Fruit fly (Drosophila melanogaster) whole organism, wandering third instar larva: ENCODE results near the gene Dsk.

ENCODE experiments used
- Abd-B ChIP-seq: fragments of >200 bp; optimal IDR thresholded peaks from 2 replicates; lab custom pipeline; 2017; ENCODE audit warnings: missing biosample characterization, missing genetic modification characterization
- CG32264 ChIP-seq: fragments of 200-800 bp; sonication (Bioruptor generic); optimal IDR thresholded peaks from 2 replicates; lab custom pipeline; 2016; ENCODE audit warnings: missing biosample characterization, missing genetic modification characterization
- CG9705 ChIP-seq: fragments of 200-800 bp; sonication (Bioruptor generic); optimal IDR thresholded peaks from 2 replicates; lab custom pipeline; 2018; ENCODE audit warnings: missing biosample characterization, mild to moderate bottlenecking, missing genetic modification characterization
- CrebA ChIP-seq: fragments of 200-800 bp; sonication (Bioruptor generic); optimal IDR thresholded peaks from 2 replicates; lab custom pipeline; 2016; ENCODE audit warnings: missing biosample characterization, mild to moderate bottlenecking, missing genetic modification characterization, borderline replicate concordance
- Dfd ChIP-seq: fragments of >200 bp; optimal IDR thresholded peaks from 2 replicates; lab custom pipeline; 2017; ENCODE audit warnings: missing biosample characterization, missing genetic modification characterization
- Dif ChIP-seq: fragments of 200-275, 200-300 bp; sonication (Bioruptor generic); optimal IDR thresholded peaks from 2 replicates; lab custom pipeline; 2018; ENCODE audit warnings: missing biosample characterization, missing genetic modification characterization; ENCODE audit not compliant: partially characterized antibody
- GATAd ChIP-seq: sonication (Bioruptor generic); optimal IDR thresholded peaks from 2 replicates; lab custom pipeline; 2016; ENCODE audit warnings: missing biosample characterization, missing genetic modification characterization
- HLH106 ChIP-seq: fragments of 200-800 bp; optimal IDR thresholded peaks from 3 replicates; lab custom pipeline; 2019; ENCODE audit warnings: missing biosample characterization, mild to moderate bottlenecking, missing genetic modification characterization, moderate library complexity
- Hnf4 ChIP-seq: fragments of 200-800 bp; sonication (Bioruptor generic); optimal IDR thresholded peaks from 2 replicates; lab custom pipeline; 2016; ENCODE audit warnings: missing biosample characterization, mild to moderate bottlenecking, missing genetic modification characterization
- Hr78 ChIP-seq: fragments of >200 bp; optimal IDR thresholded peaks from 2 replicates; lab custom pipeline; 2017; ENCODE audit warnings: missing biosample characterization, missing genetic modification characterization
- Hr83 ChIP-seq: fragments of 200-300 bp; sonication (Bioruptor generic); optimal IDR thresholded peaks from 2 replicates; lab custom pipeline; 2016; ENCODE audit warnings: missing biosample characterization, mild to moderate bottlenecking, missing genetic modification characterization, moderate library complexity; ENCODE audit not compliant: poor library complexity, severe bottlenecking
- Jra ChIP-seq: sonication (Bioruptor generic); optimal IDR thresholded peaks from 2 replicates; lab custom pipeline; 2016; ENCODE audit warnings: missing biosample characterization, missing genetic modification characterization
- Mio ChIP-seq: sonication (Bioruptor generic); optimal IDR thresholded peaks from 2 replicates; lab custom pipeline; 2016; ENCODE audit warnings: missing biosample characterization, missing genetic modification characterization
- Myc ChIP-seq: fragments of >200 bp; optimal IDR thresholded peaks from 2 replicates; lab custom pipeline; 2017
- N ChIP-seq: fragments of >200 bp; optimal IDR thresholded peaks from 2 replicates; lab custom pipeline; 2018; ENCODE audit warnings: missing biosample characterization, missing external identifiers, missing genetic modification characterization
- OdsH ChIP-seq: fragments of 200-800 bp; sonication (Bioruptor generic); optimal IDR thresholded peaks from 2 replicates; lab custom pipeline; 2016; ENCODE audit warnings: missing biosample characterization, mild to moderate bottlenecking, missing genetic modification characterization
- Rel ChIP-seq, 2 experiments: fragments of 200-800 bp; sonication (Bioruptor generic) in 1 of 2; optimal IDR thresholded peaks; 2 replicates in 1 of 2; 3 replicates in 1 of 2; lab custom pipeline; 2016 to 2019; ENCODE audit warnings: mild to moderate bottlenecking in 2 of 2, missing biosample characterization in 2 of 2, missing genetic modification characterization in 2 of 2, moderate library complexity in 1 of 2
- Sp1 ChIP-seq: fragments of 200-800 bp; sonication (Bioruptor generic); optimal IDR thresholded peaks from 3 replicates; lab custom pipeline; 2019; ENCODE audit warnings: missing biosample characterization, mild to moderate bottlenecking, missing genetic modification characterization, moderate library complexity
- Vsx2 ChIP-seq: fragments of 200-300, 225-300 bp; sonication (Bioruptor generic); optimal IDR thresholded peaks from 2 replicates; lab custom pipeline; 2018; ENCODE audit warnings: missing biosample characterization, missing genetic modification characterization; ENCODE audit not compliant: partially characterized antibody
- br ChIP-seq: fragments of 200-800 bp; sonication (Bioruptor generic); optimal IDR thresholded peaks from 2 replicates; lab custom pipeline; 2016; ENCODE audit warnings: missing biosample characterization, missing genetic modification characterization
- brk ChIP-seq: fragments of 200-800 bp; sonication (Bioruptor generic); optimal IDR thresholded peaks from 2 replicates; lab custom pipeline; 2016; ENCODE audit warnings: missing biosample characterization, mild to moderate bottlenecking, missing genetic modification characterization
- dl ChIP-seq, 2 experiments: fragments of 175-275, 200-275 bp in 1 of 2; fragments of 200-275 bp in 1 of 2; sonication (Bioruptor generic); optimal IDR thresholded peaks; lab custom pipeline; 2018; ENCODE audit warnings: mild to moderate bottlenecking in 2 of 2, missing biosample characterization in 2 of 2, missing genetic modification characterization in 2 of 2, moderate library complexity in 2 of 2; ENCODE audit not compliant: partially characterized antibody in 2 of 2, insufficient read depth in 1 of 2
- dmrt93B ChIP-seq: fragments of 200-800 bp; sonication (Bioruptor generic); optimal IDR thresholded peaks from 2 replicates; lab custom pipeline; 2018; ENCODE audit warnings: missing biosample characterization, mild to moderate bottlenecking, missing genetic modification characterization
- dsf ChIP-seq: sonication (Bioruptor generic); optimal IDR thresholded peaks from 2 replicates; lab custom pipeline; 2016; ENCODE audit warnings: missing biosample characterization, missing genetic modification characterization, borderline replicate concordance
- ey ChIP-seq: fragments of 200-800 bp; sonication (Bioruptor generic); optimal IDR thresholded peaks from 2 replicates; lab custom pipeline; 2016; ENCODE audit warnings: missing biosample characterization, missing genetic modification characterization
- foxo ChIP-seq, 2 experiments: fragments of 200-800 bp; sonication (Bioruptor generic); optimal IDR thresholded peaks; 2 replicates in 1 of 2; 3 replicates in 1 of 2; lab custom pipeline; 2016 to 2017; ENCODE audit warnings: missing biosample characterization in 2 of 2, missing genetic modification characterization in 2 of 2
- fru ChIP-seq: fragments of 200-800 bp; sonication (Bioruptor generic); optimal IDR thresholded peaks from 3 replicates; lab custom pipeline; 2016; ENCODE audit warnings: missing biosample characterization, mild to moderate bottlenecking, missing genetic modification characterization
- h ChIP-seq: fragments of 200-800 bp; sonication (Bioruptor generic); optimal IDR thresholded peaks from 3 replicates; lab custom pipeline; 2016; ENCODE audit warnings: missing biosample characterization, mild to moderate bottlenecking, missing genetic modification characterization
- jim ChIP-seq: fragments of 175-275, 200-325 bp; sonication (Bioruptor generic); optimal IDR thresholded peaks from 2 replicates; lab custom pipeline; 2016; ENCODE audit warnings: missing biosample characterization, mild to moderate bottlenecking, missing genetic modification characterization
- lola ChIP-seq: fragments of >200 bp; optimal IDR thresholded peaks from 2 replicates; lab custom pipeline; 2017; ENCODE audit warnings: missing biosample characterization, missing genetic modification characterization
- pan ChIP-seq: fragments of >200 bp; optimal IDR thresholded peaks from 2 replicates; lab custom pipeline; 2017
- psq ChIP-seq: fragments of 200-800 bp; sonication (Bioruptor generic); optimal IDR thresholded peaks from 3 replicates; lab custom pipeline; 2017; ENCODE audit warnings: missing biosample characterization, mild to moderate bottlenecking, missing genetic modification characterization, moderate library complexity
- rgr ChIP-seq: fragments of 200-800 bp; sonication (Bioruptor generic); optimal IDR thresholded peaks from 3 replicates; lab custom pipeline; 2016; ENCODE audit warnings: missing biosample characterization, mild to moderate bottlenecking, missing genetic modification characterization
- sage ChIP-seq: fragments of 200-800 bp; sonication (Bioruptor generic); optimal IDR thresholded peaks from 2 replicates; lab custom pipeline; 2016; ENCODE audit warnings: missing biosample characterization, mild to moderate bottlenecking, missing genetic modification characterization
- sv ChIP-seq: fragments of 200-800 bp; sonication (Bioruptor generic); optimal IDR thresholded peaks from 3 replicates; lab custom pipeline; 2016; ENCODE audit warnings: missing biosample characterization, missing genetic modification characterization
- tai ChIP-seq: sonication (Bioruptor generic); optimal IDR thresholded peaks from 2 replicates; lab custom pipeline; 2016; ENCODE audit warnings: missing biosample characterization, missing genetic modification characterization
- usp ChIP-seq: fragments of >200 bp; optimal IDR thresholded peaks from 2 replicates; lab custom pipeline; 2017; ENCODE audit warnings: missing biosample characterization, missing genetic modification characterization
- woc ChIP-seq: sonication (Bioruptor generic); optimal IDR thresholded peaks from 2 replicates; lab custom pipeline; 2016; ENCODE audit warnings: missing biosample characterization, mild to moderate bottlenecking, missing genetic modification characterization

The Dsk gene

dm6 chr3R:4229137-4229764 is 39.2 kb upstream of the Dsk start, which contains the start of gene DhpD (continued):
- TF ChIP-seq jim (no peak), GATAd (GFP tag; lab: Kevin White, UChicago) (peak; percentile 38), Vsx2 (GFP tag; lab: Kevin White, UChicago) (peak; percentile 94), lola (GFP tag; lab: Kevin White, UChicago) (no peak), brk (no peak), Sp1 (GFP tag; lab: Kevin White, UChicago) (peak; percentile 89), Mio (GFP tag; lab: Kevin White, UChicago) (peak; percentile 41), rgr (GFP tag; lab: Kevin White, UChicago) (peak; percentile 91), CrebA (GFP tag; lab: Kevin White, UChicago) (no peak), Hr83 (GFP tag; lab: Kevin White, UChicago) (peak; percentile 92)
- TF ChIP-seq, all 38 proteins: peak for 26

dm6 chr3R:4228426-4228825 is 38.4 kb upstream of the Dsk start:
- TF ChIP-seq Dif (GFP tag; lab: Kevin White, UChicago) (no peak), pan (lab: Kevin White, UChicago) (no peak), Hr78 (no peak), tai (no peak), CG32264 (GFP tag; lab: Kevin White, UChicago) (no peak), Vsx2 (GFP tag; lab: Kevin White, UChicago) (no peak), Hnf4 (GFP tag; lab: Kevin White, UChicago) (no peak), Sp1 (GFP tag; lab: Kevin White, UChicago) (no peak), fru (GFP tag; lab: Kevin White, UChicago) (no peak), woc (GFP tag; lab: Kevin White, UChicago) (no peak), CrebA (GFP tag; lab: Kevin White, UChicago) (no peak), Abd-B (GFP tag; lab: Kevin White, UChicago) (no peak), GATAd (GFP tag; lab: Kevin White, UChicago) (no peak), Hr83 (GFP tag; lab: Kevin White, UChicago) (no peak), CG9705 (GFP tag; lab: Kevin White, UChicago) (no peak)

- no peak for TF ChIP-seq Mio (GFP tag; lab: Kevin White, UChicago)
- no peak for TF ChIP-seq Abd-B (GFP tag; lab: Kevin White, UChicago)
- peak; percentile 29 for TF ChIP-seq h (GFP tag; lab: Kevin White, UChicago)
- no peak for TF ChIP-seq lola (GFP tag; lab: Kevin White, UChicago)
- no peak for TF ChIP-seq pan (lab: Kevin White, UChicago)
- TF ChIP-seq dmrt93B (GFP tag; lab: Kevin White, UChicago): no peak
- TF ChIP-seq sv (GFP tag; lab: Kevin White, UChicago): no peak
- TF ChIP-seq GATAd (GFP tag; lab: Kevin White, UChicago): no peak
- TF ChIP-seq CrebA (GFP tag; lab: Kevin White, UChicago): no peak
- TF ChIP-seq CG32264 (GFP tag; lab: Kevin White, UChicago): no peak
- TF ChIP-seq Myc (lab: Kevin White, UChicago): peak; percentile 37
- TF ChIP-seq Rel (GFP tag; optimal IDR thresholded peaks at IDR 0.05; lab: Kevin White, UChicago): no peak
- peak; percentile 13 for TF ChIP-seq Rel (tag; optimal IDR thresholded peaks at IDR 0.05; lab: Kevin White, UChicago)
- no peak for TF ChIP-seq Vsx2 (GFP tag; lab: Kevin White, UChicago)
- peak; percentile 9 for TF ChIP-seq ey (GFP tag; lab: Kevin White, UChicago)
- no peak for TF ChIP-seq brk
- TF ChIP-seq rgr (GFP tag; lab: Kevin White, UChicago): no peak
- no peak for TF ChIP-seq N
- peak; percentile 16 for TF ChIP-seq CG9705 (GFP tag; lab: Kevin White, UChicago)
- TF ChIP-seq jim: no peak
- TF ChIP-seq Hr83 (GFP tag; lab: Kevin White, UChicago): peak; percentile 54
- no peak for TF ChIP-seq Hnf4 (GFP tag; lab: Kevin White, UChicago)
- TF ChIP-seq dsf (GFP tag; lab: Kevin White, UChicago): no peak
- no peak for TF ChIP-seq OdsH
- TF ChIP-seq Jra (GFP tag; lab: Kevin White, UChicago): no peak
- no peak for TF ChIP-seq Dif (GFP tag; lab: Kevin White, UChicago)
- no peak for TF ChIP-seq sage (GFP tag; lab: Kevin White, UChicago)
- peak; percentile 13 for TF ChIP-seq br (GFP tag; lab: Kevin White, UChicago)
- TF ChIP-seq woc (GFP tag; lab: Kevin White, UChicago): no peak
- TF ChIP-seq foxo (GFP tag; optimal IDR thresholded peaks at IDR 0.05; lab: Kevin White, UChicago): peak in 1 of 2 experiments; percentile 43
- TF ChIP-seq Hr78: no peak
- peak; percentile 23 for TF ChIP-seq Sp1 (GFP tag; lab: Kevin White, UChicago)
- TF ChIP-seq dl (GFP tag; optimal IDR thresholded peaks at IDR 0.05; lab: Kevin White, UChicago; ENCODE audit: insufficient read depth in 1 of 2, partially characterized antibody in 2 of 2): no peak
- TF ChIP-seq psq (GFP tag; lab: Kevin White, UChicago): no peak
- no peak for TF ChIP-seq Dfd (GFP tag; lab: Kevin White, UChicago)
- TF ChIP-seq usp (GFP tag; lab: Kevin White, UChicago): no peak
- peak; percentile 43 for TF ChIP-seq HLH106
- no peak for TF ChIP-seq fru (GFP tag; lab: Kevin White, UChicago)
- TF ChIP-seq tai: no peak
Measured at dm6 chr3R:4220780-4221179, 30.7 kb upstream of the Dsk start.
